Fruit fly (Drosophila melanogaster) whole organism, embryonic: ENCODE results near the gene CG14252.

Experiments used
- B-H2 ChIP-seq: fragments of 200-800 bp; sonication (Bioruptor generic); optimal IDR thresholded peaks from 2 replicates; lab custom pipeline; 2018; ENCODE audit warnings: missing biosample characterization, mild to moderate bottlenecking, missing genetic modification characterization
- CG11093 ChIP-seq: fragments of 200-800 bp; sonication (Bioruptor generic); IDR thresholded peaks from 3 replicates; pipeline ENCODE4 v1.3.6; 2022; ENCODE audit warnings: missing biosample characterization, missing genetic modification characterization
- CG11696 ChIP-seq: fragments of 200-800 bp; sonication (Bioruptor generic); IDR thresholded peaks from 2 replicates; pipeline ENCODE4 v1.3.6; 2022; ENCODE audit warnings: missing biosample characterization, missing genetic modification characterization
- CG12071 ChIP-seq: fragments of 200-800 bp; sonication (Bioruptor generic); optimal IDR thresholded peaks from 3 replicates; lab custom pipeline; 2018; ENCODE audit warnings: missing biosample characterization, mild to moderate bottlenecking, missing genetic modification characterization
- CG12155 ChIP-seq: fragments of 200-800 bp; sonication (Bioruptor generic); optimal IDR thresholded peaks from 3 replicates; lab custom pipeline; 2016; ENCODE audit warnings: missing biosample characterization, missing genetic modification characterization
- CG1233 ChIP-seq: fragments of 200-800 bp; sonication (Bioruptor generic); optimal IDR thresholded peaks from 4 replicates; lab custom pipeline; 2018; ENCODE audit warnings: missing biosample characterization, mild to moderate bottlenecking, missing genetic modification characterization
- CG12391 ChIP-seq: fragments of 200-800 bp; sonication (Bioruptor generic); optimal IDR thresholded peaks from 3 replicates; lab custom pipeline; 2018; ENCODE audit warnings: missing biosample characterization, mild to moderate bottlenecking, missing genetic modification characterization, moderate library complexity
- CG12769 ChIP-seq: fragments of 200-800 bp; sonication (Bioruptor generic); optimal IDR thresholded peaks from 2 replicates; lab custom pipeline; 2019; ENCODE audit warnings: missing biosample characterization, mild to moderate bottlenecking, missing genetic modification characterization, moderate library complexity
- CG15011 ChIP-seq: fragments of 200-800 bp; sonication (Bioruptor generic); optimal IDR thresholded peaks from 3 replicates; lab custom pipeline; 2018; ENCODE audit warnings: missing biosample characterization, mild to moderate bottlenecking, missing genetic modification characterization
- CG15601 ChIP-seq: fragments of 200-800 bp; sonication (Bioruptor generic); optimal IDR thresholded peaks from 3 replicates; lab custom pipeline; 2019; ENCODE audit warnings: missing biosample characterization, mild to moderate bottlenecking, missing genetic modification characterization, moderate library complexity
- CG17186 ChIP-seq: fragments of 200-800 bp; sonication (Bioruptor generic); optimal IDR thresholded peaks from 3 replicates; lab custom pipeline; 2017; ENCODE audit warnings: missing biosample characterization, missing genetic modification reagents, missing genetic modification characterization
- CG17328 ChIP-seq: fragments of 200-800 bp; sonication (Bioruptor generic); IDR thresholded peaks from 2 replicates; pipeline ENCODE4 v1.3.6; 2022; ENCODE audit warnings: missing biosample characterization, missing genetic modification characterization
- CG30020 ChIP-seq: fragments of 200-800 bp; optimal IDR thresholded peaks from 2 replicates; lab custom pipeline; 2019; ENCODE audit warnings: missing biosample characterization, mild to moderate bottlenecking, missing genetic modification characterization, moderate library complexity
- CG30431 ChIP-seq: fragments of 200-800 bp; sonication (Bioruptor generic); optimal IDR thresholded peaks from 2 replicates; lab custom pipeline; 2017; ENCODE audit warnings: missing biosample characterization, missing genetic modification characterization
- CG6683 ChIP-seq: fragments of 200-800 bp; sonication (Bioruptor generic); optimal IDR thresholded peaks from 2 replicates; lab custom pipeline; 2017; ENCODE audit warnings: missing biosample characterization, mild to moderate bottlenecking, missing genetic modification characterization, missing genetic modification reagents
- CG6791 ChIP-seq: fragments of 200-800 bp; sonication (Bioruptor generic); IDR thresholded peaks from 3 replicates; pipeline ENCODE4 v1.3.6; 2022; ENCODE audit warnings: missing biosample characterization, missing genetic modification characterization; ENCODE audit not compliant: partially characterized antibody
- CG7786 ChIP-seq: fragments of 200-800 bp; sonication (Bioruptor generic); optimal IDR thresholded peaks from 2 replicates; lab custom pipeline; 2016; ENCODE audit warnings: missing biosample characterization, missing genetic modification characterization
- D19A ChIP-seq: fragments of 200-800 bp; optimal IDR thresholded peaks from 3 replicates; lab custom pipeline; 2019; ENCODE audit warnings: missing biosample characterization, mild to moderate bottlenecking, missing genetic modification characterization, moderate library complexity
- Dip2 ChIP-seq: fragments of 200-800 bp; sonication (Bioruptor generic); IDR thresholded peaks from 2 replicates; pipeline ENCODE4 v1.3.6; 2022; ENCODE audit warnings: missing biosample characterization, missing genetic modification characterization
- Gsc ChIP-seq: fragments of 200-800 bp; sonication (Bioruptor generic); IDR thresholded peaks from 2 replicates; pipeline ENCODE4 v1.3.6; 2022; ENCODE audit warnings: missing biosample characterization, missing genetic modification characterization
- HHEX ChIP-seq: fragments of 200-800 bp; sonication (Bioruptor generic); optimal IDR thresholded peaks from 3 replicates; lab custom pipeline; 2017; ENCODE audit warnings: missing biosample characterization, mild to moderate bottlenecking, missing genetic modification characterization, missing genetic modification reagents
- HLH54F ChIP-seq: fragments of 200-800 bp; sonication (Bioruptor generic); optimal IDR thresholded peaks from 3 replicates; lab custom pipeline; 2016; ENCODE audit warnings: missing biosample characterization, missing genetic modification characterization
- Hr78 ChIP-seq, 2 experiments: fragments of 200-800 bp in 1 of 2; fragments of >200 bp in 1 of 2; sonication (Bioruptor generic) in 1 of 2; optimal IDR thresholded peaks; 2 replicates each; lab custom pipeline; 2017 to 2019; ENCODE audit warnings: missing biosample characterization in 2 of 2, missing genetic modification characterization in 2 of 2, mild to moderate bottlenecking in 1 of 2, moderate library complexity in 1 of 2
- Kr ChIP-seq: fragments of 200-800 bp; sonication (Bioruptor generic); optimal IDR thresholded peaks from 2 replicates; lab custom pipeline; 2017; ENCODE audit warnings: missing biosample characterization, mild to moderate bottlenecking, missing genetic modification characterization
- NfI ChIP-seq: fragments of 200-800 bp; sonication (Bioruptor generic); optimal IDR thresholded peaks from 3 replicates; lab custom pipeline; 2018; ENCODE audit warnings: missing biosample characterization, mild to moderate bottlenecking, missing genetic modification characterization, moderate library complexity
- PHDP ChIP-seq: fragments of 200-800 bp; sonication (Bioruptor generic); optimal IDR thresholded peaks from 3 replicates; lab custom pipeline; 2018; ENCODE audit warnings: missing biosample characterization, mild to moderate bottlenecking, missing genetic modification characterization, moderate library complexity
- Sin3A ChIP-seq: fragments of >200 bp; optimal IDR thresholded peaks from 2 replicates; lab custom pipeline; 2018
- Ssrp ChIP-seq: fragments of 200-800 bp; sonication (Bioruptor generic); optimal IDR thresholded peaks from 2 replicates; lab custom pipeline; 2018; ENCODE audit warnings: missing biosample characterization, mild to moderate bottlenecking, missing genetic modification characterization, moderate library complexity
- Taf1 ChIP-seq: fragments of 200-800 bp; sonication (Bioruptor generic); IDR thresholded peaks from 2 replicates; pipeline ENCODE4 v1.3.6; 2022; ENCODE audit warnings: missing biosample characterization, missing genetic modification characterization
- Trl ChIP-seq, 3 experiments: fragments of >200 bp in 2 of 3; fragments of 200-800 bp in 1 of 3; sonication (Bioruptor generic) in 1 of 3; optimal IDR thresholded peaks; 2 replicates in 1 of 3; 3 replicates in 2 of 3; lab custom pipeline; 2016 to 2017; ENCODE audit warnings: missing biosample characterization in 1 of 3, missing genetic modification characterization in 1 of 3
- ato ChIP-seq: fragments of 200-800 bp; sonication (Bioruptor generic); IDR thresholded peaks from 2 replicates; pipeline ENCODE4 v1.3.6; 2022; ENCODE audit warnings: missing biosample characterization, missing genetic modification characterization; ENCODE audit not compliant: partially characterized antibody
- cg ChIP-seq: fragments of 200-800 bp; sonication (Bioruptor generic); optimal IDR thresholded peaks from 3 replicates; lab custom pipeline; 2019; ENCODE audit warnings: missing biosample characterization, mild to moderate bottlenecking, missing genetic modification characterization, moderate library complexity
- croc ChIP-seq: fragments of 200-800 bp; sonication (Bioruptor generic); conservative IDR thresholded peaks from 3 replicates; pipeline ENCODE4 v1.3.6; 2022; ENCODE audit warnings: missing biosample characterization, missing genetic modification characterization
- crp ChIP-seq, 2 experiments: fragments of 200-800 bp; sonication (Bioruptor generic); optimal IDR thresholded peaks; 2 replicates in 1 of 2; 3 replicates in 1 of 2; lab custom pipeline; 2017; ENCODE audit warnings: missing biosample characterization in 2 of 2, missing genetic modification characterization in 2 of 2, mild to moderate bottlenecking in 1 of 2, moderate library complexity in 1 of 2
- danr ChIP-seq: fragments of 200-800 bp; sonication (Bioruptor generic); IDR thresholded peaks from 2 replicates; pipeline ENCODE4 v1.3.6; 2022; ENCODE audit warnings: missing biosample characterization, missing genetic modification characterization
- dmrt11E ChIP-seq: fragments of 200-800 bp; sonication (Bioruptor generic); optimal IDR thresholded peaks from 3 replicates; lab custom pipeline; 2018; ENCODE audit warnings: missing biosample characterization, mild to moderate bottlenecking, missing genetic modification characterization, moderate library complexity
- gem ChIP-seq: fragments of 200-800 bp; sonication (Bioruptor generic); optimal IDR thresholded peaks from 2 replicates; lab custom pipeline; 2019; ENCODE audit warnings: missing biosample characterization, mild to moderate bottlenecking, missing genetic modification characterization, moderate library complexity
- grn ChIP-seq: fragments of 200-800 bp; sonication (Bioruptor generic); optimal IDR thresholded peaks from 3 replicates; lab custom pipeline; 2017; ENCODE audit warnings: missing biosample characterization, missing genetic modification characterization
- hb ChIP-seq: fragments of 200-800 bp; sonication (Bioruptor generic); IDR thresholded peaks from 3 replicates; pipeline ENCODE4 v1.3.6; 2022; ENCODE audit warnings: missing biosample characterization, missing genetic modification characterization; ENCODE audit not compliant: partially characterized antibody
- ind ChIP-seq: fragments of 200-800 bp; sonication (Bioruptor generic); optimal IDR thresholded peaks from 3 replicates; lab custom pipeline; 2016; ENCODE audit warnings: missing biosample characterization, missing genetic modification characterization
- otp ChIP-seq: fragments of 200-800 bp; sonication (Bioruptor generic); IDR thresholded peaks from 3 replicates; pipeline ENCODE4, ENCODE4 v1.3.6; 2022; ENCODE audit warnings: missing biosample characterization, missing genetic modification characterization
- pan ChIP-seq, 4 experiments: fragments of >200 bp in 3 of 4; fragments of 200-800 bp in 1 of 4; sonication (Bioruptor generic) in 1 of 4; optimal IDR thresholded peaks in 3 of 4; IDR thresholded peaks in 1 of 4; 2 replicates each; pipeline versions ENCODE4 v1.3.6 to Lab custom; 2017 to 2022; ENCODE audit warnings: missing biosample characterization in 2 of 4, missing genetic modification characterization in 2 of 4, mixed read lengths in 1 of 4
- schlank ChIP-seq: fragments of 200-800 bp; sonication (Bioruptor generic); optimal IDR thresholded peaks from 2 replicates; lab custom pipeline; 2018; ENCODE audit warnings: missing biosample characterization, mild to moderate bottlenecking, missing genetic modification characterization
- sd ChIP-seq: fragments of 200-800 bp; sonication (Bioruptor generic); optimal IDR thresholded peaks from 3 replicates; lab custom pipeline; 2018; ENCODE audit warnings: missing biosample characterization, mild to moderate bottlenecking, missing genetic modification characterization, moderate library complexity
- slp2 ChIP-seq: fragments of 200-800 bp; sonication (Bioruptor generic); optimal IDR thresholded peaks from 2 replicates; lab custom pipeline; 2016; ENCODE audit warnings: missing biosample characterization, missing genetic modification characterization
- vfl ChIP-seq: fragments of 200-800 bp; sonication (Bioruptor generic); optimal IDR thresholded peaks from 2 replicates; lab custom pipeline; 2016; ENCODE audit warnings: missing biosample characterization, missing genetic modification characterization
- vvl ChIP-seq: fragments of 200-800 bp; sonication (Bioruptor generic); IDR thresholded peaks from 2 replicates; pipeline ENCODE4 v1.3.6; 2022; ENCODE audit warnings: missing biosample characterization, missing genetic modification characterization
- zfh1 ChIP-seq: fragments of 200-800 bp; sonication (Bioruptor generic); IDR thresholded peaks from 3 replicates; pipeline ENCODE4 v1.3.6; 2022; ENCODE audit warnings: missing biosample characterization, missing genetic modification characterization

The CG14252 gene

DNA sequence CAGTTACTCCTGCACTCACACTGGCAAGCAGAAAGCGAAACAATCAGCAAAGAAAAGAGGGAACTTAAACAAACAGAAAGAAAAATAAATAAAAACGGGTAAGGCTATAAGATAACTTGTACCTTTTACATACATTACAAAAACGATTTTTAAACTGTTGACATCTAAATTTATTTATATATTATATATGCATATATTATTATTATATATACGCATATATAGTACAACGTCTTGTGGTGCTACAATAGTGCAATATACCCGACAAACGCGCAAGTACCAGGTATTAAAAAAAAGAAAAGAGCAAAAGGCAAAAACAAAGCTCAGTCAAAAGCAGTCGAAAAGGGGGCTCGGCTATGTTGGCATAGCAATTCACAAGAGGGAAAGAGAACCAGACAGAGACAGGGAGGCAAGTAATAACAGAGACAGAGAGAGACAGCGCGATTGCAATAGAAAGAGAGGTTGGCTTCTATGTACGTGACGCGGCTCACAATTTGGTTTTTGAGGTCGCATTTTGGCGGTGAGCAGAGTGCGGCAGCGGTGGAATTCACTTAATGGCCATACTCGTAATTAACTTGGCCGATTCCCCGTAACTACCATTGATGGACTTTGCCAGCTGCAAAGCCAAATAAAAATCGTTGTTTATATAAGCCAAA lies 8.8 kb downstream of the CG14252 start (continued):
- TF ChIP-seq CG17186 (GFP tag; lab: Kevin White, UChicago) (no peak), crp (GFP tag; optimal IDR thresholded peaks at IDR 0.05; lab: Kevin White, UChicago) (peak in 1 of 2 experiments; percentile 5), ind (GFP tag; lab: Kevin White, UChicago) (peak; percentile 72), otp (peak; percentile 63; the same call in 1 of the 3 replicates), PHDP (tag; lab: Kevin White, UChicago) (peak; percentile 83), grn (GFP tag; lab: Kevin White, UChicago) (no peak), CG17328 (GFP tag; lab: Robert Waterston, UW) (peak; percentile 88), schlank (no peak), sd (tag; lab: Kevin White, UChicago) (peak; percentile 92), CG12769 (tag; lab: Kevin White, UChicago) (no peak), CG30431 (GFP tag; lab: Kevin White, UChicago) (peak; percentile 60), cg (peak; percentile 3), CG6791 (GFP tag; lab: Robert Waterston, UW) (no peak), CG11093 (peak; percentile 60; the same call in 1 of the 3 replicates), CG30020 (tag; lab: Kevin White, UChicago) (no peak), slp2 (GFP tag; lab: Kevin White, UChicago) (no peak), ato (GFP tag; lab: Robert Waterston, UW) (no peak), gem (tag; lab: Kevin White, UChicago) (peak; percentile 85), Trl (optimal IDR thresholded peaks at IDR 0.05; lab: Kevin White, UChicago) (peak in 1 of 2 experiments; percentile 17), Trl (GFP tag; optimal IDR thresholded peaks at IDR 0.05; lab: Kevin White, UChicago) (no peak), HLH54F (no peak), croc (GFP tag; lab: Robert Waterston, UW) (peak; percentile 74), danr (GFP tag; lab: Robert Waterston, UW) (no peak), CG12071 (GFP tag; lab: Kevin White, UChicago) (peak; percentile 36), HHEX (GFP tag; lab: Kevin White, UChicago) (peak; percentile 73), Gsc (no peak), B-H2 (GFP tag; lab: Kevin White, UChicago) (no peak), CG11696 (GFP tag; lab: Robert Waterston, UW) (peak; percentile 76), CG7786 (GFP tag; lab: Kevin White, UChicago) (no peak), vfl (no peak), Kr (GFP tag; lab: Kevin White, UChicago) (no peak), CG1233 (peak; percentile 62), Dip2 (GFP tag; lab: Robert Waterston, UW) (no peak), NfI (GFP tag; lab: Kevin White, UChicago) (peak; percentile 66), CG6683 (peak; percentile 44), Taf1 (no peak), hb (no peak), CG15011 (GFP tag; lab: Kevin White, UChicago) (no peak), zfh1 (GFP tag; lab: Robert Waterston, UW) (peak; percentile 74; the same call in 2 of the 3 replicates), dmrt11E (peak; percentile 64), CG12391 (tag; lab: Kevin White, UChicago) (peak; percentile 85), vvl (GFP tag; lab: Robert Waterston, UW) (peak; percentile 94), CG15601 (tag; lab: Kevin White, UChicago) (peak; percentile 53), CG12155 (peak; percentile 49), Sin3A (lab: Kevin White, UChicago) (no peak), Ssrp (peak; percentile 80), pan (optimal IDR thresholded peaks at IDR 0.05; lab: Kevin White, UChicago) (no peak), pan (GFP tag; optimal IDR thresholded peaks at IDR 0.05 in 1 of 2, IDR thresholded peaks at IDR 0.05 in 1 of 2) (peak in 1 of 2 experiments; percentile 87), D19A (tag; lab: Kevin White, UChicago) (peak; percentile 84), Hr78 (GFP tag; optimal IDR thresholded peaks at IDR 0.05; lab: Kevin White, UChicago) (peak in 1 of 2 experiments; percentile 47)
